Worm (Caenorhabditis elegans): ENCODE results near the gene nhr-273.

ce11 chrII:4438601-4439000 lies 3.5 kb downstream of the nhr-273 start, which contains the start of gene nhr-16:
- TF ChIP-seq mep-1 (tag; optimal IDR thresholded peaks at IDR 0.05), result no peak
- TF ChIP-seq ztf-11 (tag; optimal IDR thresholded peaks at IDR 0.05), result no peak
- TF ChIP-seq ceh-39 (tag; optimal IDR thresholded peaks at IDR 0.05), result no peak
- no peak for TF ChIP-seq lsy-2 (tag; optimal IDR thresholded peaks at IDR 0.05)
- TF ChIP-seq snpc-4 (tag; optimal IDR thresholded peaks at IDR 0.05), result no peak
- no peak for TF ChIP-seq unc-62 (GFP tag; optimal IDR thresholded peaks at IDR 0.05)
- TF ChIP-seq lin-13 (tag; optimal IDR thresholded peaks at IDR 0.05), result no peak
- TF ChIP-seq nhr-12 (tag; optimal IDR thresholded peaks at IDR 0.05), result no peak
- TF ChIP-seq ceh-83 (GFP tag; optimal IDR thresholded peaks at IDR 0.05), result no peak
